Worm (Caenorhabditis elegans) whole organism, young adult: ENCODE data around the gene nsph-1.1.

Source experiments
- F49E8.2 ChIP-seq: sonication (generic microtip); optimal IDR thresholded peaks from 3 replicates; lab custom pipeline; 2017; ENCODE audit warnings: missing genetic modification characterization, mild to moderate bottlenecking, missing compliant biosample characterization, antibody characterized with exemption, moderate library complexity; ENCODE audit not compliant: insufficient read depth
- F57A8.1 ChIP-seq: fragments of 200-800 bp; sonication (Bioruptor generic); optimal IDR thresholded peaks from 2 replicates; lab custom pipeline; 2018; ENCODE audit warnings: mild to moderate bottlenecking, missing genetic modification characterization, moderate library complexity, missing compliant biosample characterization
- bed-1 ChIP-seq: fragments of 200-800 bp; sonication (Bioruptor generic); IDR thresholded peaks from 2 replicates; pipeline ENCODE4 v1.3.6; 2022; ENCODE audit warnings: missing genetic modification reagents, missing genetic modification characterization, missing compliant biosample characterization
- cebp-1 ChIP-seq, 2 experiments: fragments of 200-800 bp in 1 of 2; sonication (Bioruptor generic) in 1 of 2; sonication (generic microtip) in 1 of 2; IDR thresholded peaks in 1 of 2; optimal IDR thresholded peaks in 1 of 2; 2 replicates each; pipeline versions ENCODE4 v1.3.6 to Lab custom; 2017 to 2022; ENCODE audit warnings: missing compliant biosample characterization in 2 of 2, missing genetic modification characterization in 2 of 2, mild to moderate bottlenecking in 1 of 2, missing genetic modification reagents in 1 of 2, moderate library complexity in 1 of 2
- dox-1 ChIP-seq: fragments of 200-800 bp; sonication (Bioruptor generic); IDR thresholded peaks from 2 replicates; pipeline ENCODE4 v1.3.6; 2022; ENCODE audit warnings: missing genetic modification reagents, missing genetic modification characterization, missing compliant biosample characterization
- ets-4 ChIP-seq: fragments of 200-800 bp; sonication (Bioruptor generic); optimal IDR thresholded peaks from 2 replicates; lab custom pipeline; 2018; ENCODE audit warnings: mild to moderate bottlenecking, missing genetic modification characterization, missing compliant biosample characterization
- lin-40 ChIP-seq: sonication (generic microtip); optimal IDR thresholded peaks from 2 replicates; lab custom pipeline; 2016; ENCODE audit warnings: missing genetic modification characterization, mild to moderate bottlenecking, missing compliant biosample characterization, missing genotype, missing genetic modification reagents
- lsy-27 ChIP-seq: sonication (generic microtip); optimal IDR thresholded peaks from 2 replicates; lab custom pipeline; 2017; ENCODE audit warnings: missing genetic modification characterization, mild to moderate bottlenecking, missing compliant biosample characterization, antibody characterized with exemption, missing genotype, borderline replicate concordance; ENCODE audit not compliant: insufficient read depth
- mes-4 ChIP-seq: sonication (generic microtip); optimal IDR thresholded peaks from 2 replicates; lab custom pipeline; 2016; ENCODE audit warnings: missing genotype, missing genetic modification characterization, missing compliant biosample characterization
- nfyb-1 ChIP-seq: fragments of 200-800 bp; sonication (Bioruptor generic); IDR thresholded peaks from 2 replicates; pipeline ENCODE4 v1.3.6; 2022; ENCODE audit warnings: missing genetic modification reagents, missing genetic modification characterization, missing compliant biosample characterization
- nhr-80 ChIP-seq: sonication (generic microtip); optimal IDR thresholded peaks from 2 replicates; lab custom pipeline; 2016; ENCODE audit warnings: missing genetic modification characterization, missing compliant biosample characterization
- snpc-4 ChIP-seq, 5 experiments: fragments of 150-350 bp in 1 of 5; sonication (generic microtip) in 4 of 5; optimal IDR thresholded peaks; 2 replicates each; lab custom pipeline; 2014 to 2018; ENCODE audit warnings: missing genetic modification characterization in 5 of 5, missing biosample characterization in 3 of 5, antibody characterized with exemption in 2 of 5, mild to moderate bottlenecking in 2 of 5, missing compliant biosample characterization in 2 of 5, missing genotype in 2 of 5, moderate library complexity in 2 of 5, missing genetic modification reagents in 1 of 5
- unc-62 ChIP-seq: fragments of 150-350 bp; optimal IDR thresholded peaks from 2 replicates; lab custom pipeline; 2014; ENCODE audit warnings: missing biosample characterization, missing genetic modification reagents, missing genetic modification characterization

DNA sequence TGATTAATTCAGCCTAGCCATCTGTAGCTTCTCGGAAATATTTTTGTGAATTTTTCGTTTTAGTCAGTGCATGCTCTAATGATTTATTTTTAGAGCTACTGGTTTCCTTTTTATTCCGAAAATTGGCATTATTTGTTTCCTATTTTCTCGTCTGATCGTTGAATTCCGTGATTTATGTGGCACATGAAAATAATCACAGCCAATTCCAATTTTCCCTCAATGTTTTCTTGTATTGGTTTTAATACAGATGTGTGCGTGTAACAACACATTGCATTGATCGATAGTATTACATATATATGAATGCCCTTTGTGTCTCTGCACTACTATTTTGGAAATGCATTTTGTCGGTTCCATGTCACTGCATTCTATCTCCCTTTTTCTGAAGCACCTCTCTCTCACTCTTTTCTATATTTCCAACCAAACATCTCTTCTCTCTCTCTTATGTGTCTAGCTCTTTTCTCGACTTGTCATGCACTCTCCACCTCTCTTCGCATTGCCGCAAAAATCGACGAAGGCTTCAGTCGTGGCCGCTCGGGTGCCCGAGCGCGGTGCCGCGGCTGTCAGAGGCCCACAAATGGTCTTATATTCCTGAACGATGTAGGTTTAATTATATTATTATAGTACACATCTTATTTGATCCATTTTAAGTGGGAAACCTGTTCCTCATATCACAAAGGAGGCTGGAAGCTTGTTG is 17.8 kb downstream of the nsph-1.1 start:
- no peak for TF ChIP-seq F57A8.1 (GFP tag; lab: Kevin White, UChicago)
- TF ChIP-seq lsy-27 (tag; lab: Kevin White, UChicago), result no peak
- TF ChIP-seq F49E8.2, result no peak
- peak; percentile 40; the same call in 1 of the 2 replicates for TF ChIP-seq dox-1 (GFP tag; lab: Robert Waterston, UW)
- TF ChIP-seq unc-62 (GFP tag; lab: Kevin White, UChicago), result no peak
- TF ChIP-seq nhr-80 (tag; lab: Kevin White, UChicago), result peak; percentile 21
- TF ChIP-seq lin-40 (tag; lab: Kevin White, UChicago), result peak; percentile 7
- TF ChIP-seq nfyb-1, result peak; percentile 61; the same call in 1 of the 2 replicates
- no peak for TF ChIP-seq mes-4
- TF ChIP-seq bed-1, result no peak
- no peak for TF ChIP-seq ets-4
- no peak for TF ChIP-seq snpc-4 (GFP tag; optimal IDR thresholded peaks at IDR 0.05; lab: Kevin White, UChicago)
- TF ChIP-seq snpc-4 (tag; optimal IDR thresholded peaks at IDR 0.05; lab: Kevin White, UChicago), result peak in 2 of 4 experiments; percentile 3 to 18
- TF ChIP-seq cebp-1 (GFP tag; IDR thresholded peaks at IDR 0.05; lab: Robert Waterston, UW), result no peak
- peak; percentile 50 for TF ChIP-seq cebp-1 (tag; optimal IDR thresholded peaks at IDR 0.05; lab: Kevin White, UChicago)
